Worm (Caenorhabditis elegans) whole organism, L4 larva: ENCODE results near the gene F13A2.2.

ENCODE experiments used
- ceh-82 ChIP-seq: sonication (generic microtip); optimal IDR thresholded peaks from 2 replicates; lab custom pipeline; 2017; ENCODE audit warnings: missing biosample characterization, missing genetic modification characterization
- dpl-1 ChIP-seq: fragments of 150-350 bp; optimal IDR thresholded peaks from 2 replicates; lab custom pipeline; 2014; ENCODE audit warnings: missing biosample characterization, missing genetic modification reagents, missing genetic modification characterization
- hlh-30 ChIP-seq: sonication (generic microtip); optimal IDR thresholded peaks from 2 replicates; lab custom pipeline; 2017; ENCODE audit warnings: antibody characterized with exemption, mild to moderate bottlenecking, missing genetic modification characterization, missing compliant biosample characterization; ENCODE audit not compliant: insufficient read depth
- lin-39 ChIP-seq: fragments of 150-350 bp; optimal IDR thresholded peaks from 2 replicates; lab custom pipeline; 2014; ENCODE audit warnings: missing biosample characterization, missing genetic modification reagents, missing genetic modification characterization
- madf-9 ChIP-seq: fragments of 200-800 bp; sonication (Bioruptor generic); conservative IDR thresholded peaks from 2 replicates; pipeline ENCODE4 v1.3.6; 2022; ENCODE audit warnings: missing genetic modification reagents, missing genetic modification characterization, missing compliant biosample characterization
- mdl-1 ChIP-seq, 2 experiments: fragments of 150-350 bp in 1 of 2; sonication (generic microtip) in 1 of 2; optimal IDR thresholded peaks; 2 replicates each; lab custom pipeline; 2014 to 2017; ENCODE audit warnings: missing biosample characterization in 2 of 2, missing genetic modification characterization in 2 of 2
- nhr-10 ChIP-seq: fragments of 150-350 bp; optimal IDR thresholded peaks from 2 replicates; lab custom pipeline; 2014; ENCODE audit warnings: missing biosample characterization, missing genetic modification characterization
- nhr-41 ChIP-seq: fragments of 200-800 bp; sonication (Bioruptor generic); IDR thresholded peaks from 2 replicates; pipeline ENCODE4 v1.3.6; 2022; ENCODE audit warnings: missing genetic modification reagents, missing genetic modification characterization, missing compliant biosample characterization
- nhr-77 ChIP-seq: fragments of 150-350 bp; optimal IDR thresholded peaks from 2 replicates; lab custom pipeline; 2014; ENCODE audit warnings: missing biosample characterization, missing genetic modification characterization
- zag-1 ChIP-seq: fragments of 150-350 bp; optimal IDR thresholded peaks from 2 replicates; lab custom pipeline; 2014; ENCODE audit warnings: missing biosample characterization, missing genetic modification characterization

- TF ChIP-seq ceh-82 = no peak
- no peak for TF ChIP-seq hlh-30 (tag; lab: Kevin White, UChicago)
- TF ChIP-seq zag-1 (tag; lab: Kevin White, UChicago) = no peak
- no peak for TF ChIP-seq mdl-1 (tag; optimal IDR thresholded peaks at IDR 0.05; lab: Kevin White, UChicago)
- TF ChIP-seq nhr-41 (GFP tag; lab: Robert Waterston, UW) = no peak
- no peak for TF ChIP-seq dpl-1 (GFP tag; lab: Kevin White, UChicago)
- TF ChIP-seq lin-39 (tag; lab: Kevin White, UChicago) = no peak
- no peak for TF ChIP-seq madf-9 (GFP tag; lab: Robert Waterston, UW)
- TF ChIP-seq nhr-77 (tag; lab: Kevin White, UChicago) = no peak
- no peak for TF ChIP-seq nhr-10
These were observed 27.0 kb downstream of the F13A2.2 start for ce11 chrV:4357369-4357768.
